Fruit fly (Drosophila melanogaster) whole organism: Measurements from ENCODE around the gene CG4962.

Experiments
- EcR ChIP-seq, 2 experiments: fragments of >200 bp; optimal IDR thresholded peaks; 2 replicates each; lab custom pipeline; 2017; ENCODE audit warnings: missing biosample characterization in 2 of 2, missing genetic modification characterization in 2 of 2, missing genetic modification reagents in 2 of 2
- pan ChIP-seq: fragments of >200 bp; optimal IDR thresholded peaks from 2 replicates; lab custom pipeline; 2017
- psq ChIP-seq: fragments of >200 bp; optimal IDR thresholded peaks from 2 replicates; lab custom pipeline; 2017
- usp ChIP-seq: fragments of >200 bp; optimal IDR thresholded peaks from 2 replicates; lab custom pipeline; 2017; ENCODE audit warnings: missing biosample characterization, missing genetic modification characterization, mixed read lengths

DNA sequence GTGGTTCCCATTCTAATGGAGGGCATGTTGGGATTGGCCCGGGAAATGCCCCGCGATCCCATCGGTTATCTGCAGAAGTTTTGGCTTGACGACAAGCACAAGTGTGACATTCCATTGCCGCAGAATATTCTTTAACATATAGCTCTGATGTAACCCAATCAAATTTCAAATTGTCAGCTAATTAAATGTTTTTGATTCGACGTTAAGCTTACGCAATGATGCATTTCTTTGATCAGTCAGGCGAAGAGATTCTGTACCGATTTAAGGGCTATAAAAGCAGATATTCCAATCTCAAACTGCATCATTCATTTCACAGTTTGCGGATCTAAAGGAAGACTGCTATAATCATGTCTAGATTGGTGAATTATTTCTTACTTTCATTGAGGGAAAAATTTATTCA is 36.3 kb upstream of the CG4962 start, which contains the start of gene retinin:
- TF ChIP-seq usp (no peak), pan (no peak), EcR (GFP tag; optimal IDR thresholded peaks at IDR 0.05; lab: Kevin White, UChicago) (no peak), psq (lab: Kevin White, UChicago) (no peak)
